Worm (Caenorhabditis elegans) whole organism, L4 larva: ENCODE data around the gene frpr-6.

Experiments used
- T26A8.4 ChIP-seq: fragments of 200-800 bp; sonication (Bioruptor generic); IDR thresholded peaks from 2 replicates; pipeline ENCODE4 v1.3.6; 2022; ENCODE audit warnings: missing genetic modification characterization, missing compliant biosample characterization
- Y5F2A.4 ChIP-seq: fragments of 200-800 bp; sonication (Bioruptor generic); optimal IDR thresholded peaks from 2 replicates; lab custom pipeline; 2018; ENCODE audit warnings: mild to moderate bottlenecking, missing genetic modification characterization, missing compliant biosample characterization
- ZK546.5 ChIP-seq, 2 experiments: sonication (generic microtip); optimal IDR thresholded peaks; 2 replicates each; lab custom pipeline; 2017; ENCODE audit warnings: missing biosample characterization in 2 of 2, missing genetic modification characterization in 2 of 2
- aha-1 ChIP-seq: fragments of 150-350 bp; peaks from one replicate; lab custom pipeline; 2014; ENCODE audit warnings: missing biosample characterization, missing genetic modification characterization
- ceh-62 ChIP-seq: sonication (generic microtip); optimal IDR thresholded peaks from 2 replicates; lab custom pipeline; 2017; ENCODE audit warnings: missing biosample characterization, missing genetic modification characterization
- ceh-82 ChIP-seq: sonication (generic microtip); optimal IDR thresholded peaks from 2 replicates; lab custom pipeline; 2017; ENCODE audit warnings: missing biosample characterization, missing genetic modification characterization
- daf-19 ChIP-seq: fragments of 200-800 bp; sonication (Bioruptor generic); conservative IDR thresholded peaks from 2 replicates; pipeline ENCODE4 v1.3.6; 2022; ENCODE audit warnings: missing genetic modification characterization, missing compliant biosample characterization
- dmd-6 ChIP-seq: fragments of 200-800 bp; sonication (Bioruptor generic); IDR thresholded peaks from 2 replicates; pipeline ENCODE4 v1.3.6; 2022; ENCODE audit warnings: missing genetic modification reagents, missing genetic modification characterization, missing compliant biosample characterization
- dmd-8 ChIP-seq: fragments of 200-800 bp; sonication (Bioruptor generic); IDR thresholded peaks from 2 replicates; pipeline ENCODE4 v1.3.6; 2022; ENCODE audit warnings: missing genetic modification characterization, missing compliant biosample characterization
- duxl-1 ChIP-seq: sonication (generic microtip); optimal IDR thresholded peaks from 2 replicates; lab custom pipeline; 2016; ENCODE audit warnings: mild to moderate bottlenecking, missing genetic modification characterization, moderate library complexity, missing compliant biosample characterization; ENCODE audit not compliant: poor library complexity
- egl-27 ChIP-seq: sonication (generic microtip); optimal IDR thresholded peaks from 3 replicates; lab custom pipeline; 2017; ENCODE audit warnings: missing biosample characterization, missing genetic modification reagents, missing genetic modification characterization
- hlh-30 ChIP-seq: sonication (generic microtip); optimal IDR thresholded peaks from 2 replicates; lab custom pipeline; 2017; ENCODE audit warnings: antibody characterized with exemption, mild to moderate bottlenecking, missing genetic modification characterization, missing compliant biosample characterization; ENCODE audit not compliant: insufficient read depth
- hmg-1.1 ChIP-seq: fragments of 200-800 bp; sonication (Bioruptor generic); IDR thresholded peaks from 2 replicates; pipeline ENCODE4 v1.3.6; 2022; ENCODE audit warnings: missing genetic modification reagents, missing genetic modification characterization, missing compliant biosample characterization
- jun-1 ChIP-seq: fragments of 150-350 bp; optimal IDR thresholded peaks from 2 replicates; lab custom pipeline; 2014; ENCODE audit warnings: missing biosample characterization, missing genetic modification reagents, missing genetic modification characterization
- lim-7 ChIP-seq: fragments of 200-800 bp; sonication (Bioruptor generic); IDR thresholded peaks from 2 replicates; pipeline ENCODE4 v1.3.6; 2022; ENCODE audit warnings: missing genetic modification characterization, missing compliant biosample characterization
- lin-39 ChIP-seq: fragments of 150-350 bp; optimal IDR thresholded peaks from 2 replicates; lab custom pipeline; 2014; ENCODE audit warnings: missing biosample characterization, missing genetic modification reagents, missing genetic modification characterization
- lir-3 ChIP-seq: sonication (generic microtip); optimal IDR thresholded peaks from 2 replicates; lab custom pipeline; 2016; ENCODE audit warnings: mild to moderate bottlenecking, missing genetic modification characterization, missing compliant biosample characterization
- madf-9 ChIP-seq: fragments of 200-800 bp; sonication (Bioruptor generic); conservative IDR thresholded peaks from 2 replicates; pipeline ENCODE4 v1.3.6; 2022; ENCODE audit warnings: missing genetic modification reagents, missing genetic modification characterization, missing compliant biosample characterization
- mxl-2 ChIP-seq: fragments of 200-800 bp; sonication (Bioruptor generic); conservative IDR thresholded peaks from 2 replicates; pipeline ENCODE4 v1.3.6; 2022; ENCODE audit warnings: missing genetic modification reagents, missing genetic modification characterization, missing compliant biosample characterization
- mxl-3 ChIP-seq: fragments of 200-800 bp; sonication (Bioruptor generic); optimal IDR thresholded peaks from 2 replicates; lab custom pipeline; 2018; ENCODE audit warnings: mild to moderate bottlenecking, missing genetic modification characterization, missing compliant biosample characterization
- nhr-102 ChIP-seq: sonication (generic microtip); optimal IDR thresholded peaks from 2 replicates; lab custom pipeline; 2016; ENCODE audit warnings: mild to moderate bottlenecking, missing genetic modification characterization, moderate library complexity, missing compliant biosample characterization
- nhr-11 ChIP-seq: fragments of 150-350 bp; optimal IDR thresholded peaks from 2 replicates; lab custom pipeline; 2014; ENCODE audit warnings: missing biosample characterization, missing genetic modification characterization
- nhr-25 ChIP-seq: sonication (generic microtip); optimal IDR thresholded peaks from 2 replicates; lab custom pipeline; 2017; ENCODE audit warnings: missing genetic modification characterization, mild to moderate bottlenecking, missing compliant biosample characterization, antibody characterized with exemption, moderate library complexity, borderline replicate concordance; ENCODE audit not compliant: insufficient read depth
- nhr-28 ChIP-seq: fragments of 150-350 bp; optimal IDR thresholded peaks from 2 replicates; lab custom pipeline; 2014; ENCODE audit warnings: missing biosample characterization, missing genetic modification characterization
- nhr-41 ChIP-seq: fragments of 200-800 bp; sonication (Bioruptor generic); IDR thresholded peaks from 2 replicates; pipeline ENCODE4 v1.3.6; 2022; ENCODE audit warnings: missing genetic modification reagents, missing genetic modification characterization, missing compliant biosample characterization
- nhr-48 ChIP-seq: sonication (generic microtip); optimal IDR thresholded peaks from 2 replicates; lab custom pipeline; 2016; ENCODE audit warnings: mild to moderate bottlenecking, missing genetic modification characterization, missing compliant biosample characterization
- nhr-6 ChIP-seq: fragments of 150-350 bp; optimal IDR thresholded peaks from 2 replicates; lab custom pipeline; 2014; ENCODE audit warnings: missing biosample characterization, missing genetic modification characterization
- set-16 ChIP-seq: fragments of 200-800 bp; sonication (Bioruptor generic); IDR thresholded peaks from 2 replicates; pipeline ENCODE4 v1.3.6; 2022; ENCODE audit warnings: missing genetic modification reagents, missing genetic modification characterization, missing compliant biosample characterization
- skn-1 ChIP-seq: fragments of 150-350 bp; optimal IDR thresholded peaks from 2 replicates; lab custom pipeline; 2014; ENCODE audit warnings: missing biosample characterization, missing genetic modification characterization
- unc-39 ChIP-seq: sonication (generic microtip); optimal IDR thresholded peaks from 2 replicates; lab custom pipeline; 2017; ENCODE audit warnings: missing biosample characterization, missing genetic modification characterization
- unc-62 ChIP-seq, 3 experiments: fragments of 150-350 bp in 1 of 3; sonication (generic microtip); optimal IDR thresholded peaks in 2 of 3; peaks in 1 of 3; 1 replicate in 1 of 3; 2 replicates in 2 of 3; lab custom pipeline; 2014 to 2017; ENCODE audit warnings: missing biosample characterization in 3 of 3, missing genetic modification characterization in 3 of 3, missing genetic modification reagents in 3 of 3, missing genotype in 1 of 3
- vab-7 ChIP-seq: fragments of 200-800 bp; sonication (Bioruptor generic); IDR thresholded peaks from 2 replicates; pipeline ENCODE4 v1.3.6; 2022; ENCODE audit warnings: missing genetic modification reagents, missing genetic modification characterization, missing compliant biosample characterization
- zag-1 ChIP-seq: fragments of 150-350 bp; optimal IDR thresholded peaks from 2 replicates; lab custom pipeline; 2014; ENCODE audit warnings: missing biosample characterization, missing genetic modification characterization
- ztf-11 ChIP-seq: fragments of 150-350 bp; optimal IDR thresholded peaks from 2 replicates; lab custom pipeline; 2014; ENCODE audit warnings: missing biosample characterization, missing genetic modification characterization

frpr-6 gene

DNA sequence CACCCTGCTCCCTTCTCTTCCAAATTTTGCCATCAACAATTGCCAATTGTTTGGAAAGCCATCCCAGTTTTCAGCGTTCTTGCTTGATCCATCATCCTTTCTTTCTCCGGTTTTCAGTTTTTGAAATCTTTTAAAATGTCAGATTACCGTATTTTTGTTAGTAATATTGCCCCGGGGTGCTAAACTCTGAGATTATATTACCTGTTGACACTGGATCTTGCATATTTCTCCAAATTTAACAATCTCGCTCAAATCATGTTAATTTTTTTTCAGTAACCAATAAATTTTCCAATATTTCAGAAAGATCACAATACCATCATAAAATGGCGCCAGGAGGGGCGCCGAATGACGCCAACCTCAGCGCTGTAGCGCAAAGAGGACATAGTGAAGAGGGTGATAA, 11.5 kb upstream of the frpr-6 start, which contains the start of gene F21C10.7 (continued):
- no peak for TF ChIP-seq unc-62 (GFP tag; optimal IDR thresholded peaks at IDR 0.05 in 1 of 2; lab: Kevin White, UChicago)
- TF ChIP-seq unc-62 (tag; optimal IDR thresholded peaks at IDR 0.05; lab: Kevin White, UChicago), result no peak
- TF ChIP-seq lin-39 (tag; lab: Kevin White, UChicago), result no peak
- TF ChIP-seq ceh-82, result no peak

DNA sequence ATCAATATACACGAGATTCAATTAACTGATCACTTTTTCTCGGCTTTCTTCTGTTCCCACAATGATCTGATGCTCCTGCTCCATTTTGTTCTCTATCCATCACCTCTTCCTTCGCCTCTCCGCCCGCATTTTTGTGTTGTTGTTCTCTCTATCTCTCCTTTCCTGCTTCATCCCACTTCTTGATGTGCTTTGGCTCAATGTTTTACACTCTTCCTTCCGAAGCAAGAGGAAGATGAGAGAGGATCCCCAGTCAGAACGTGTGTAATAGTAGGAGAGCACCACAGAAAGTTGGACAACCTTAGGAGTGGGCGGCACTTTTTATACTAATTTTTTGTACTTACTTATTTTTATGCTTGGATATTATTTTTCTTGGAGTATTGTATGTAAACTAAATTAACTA, 11.0 kb upstream of the frpr-6 start:
- no peak for TF ChIP-seq duxl-1 (tag; lab: Kevin White, UChicago)
- peak in 1 of 2 experiments; percentile 73 for TF ChIP-seq unc-62 (GFP tag; optimal IDR thresholded peaks at IDR 0.05 in 1 of 2; lab: Kevin White, UChicago)
- TF ChIP-seq unc-62 (tag; optimal IDR thresholded peaks at IDR 0.05; lab: Kevin White, UChicago), result no peak

DNA sequence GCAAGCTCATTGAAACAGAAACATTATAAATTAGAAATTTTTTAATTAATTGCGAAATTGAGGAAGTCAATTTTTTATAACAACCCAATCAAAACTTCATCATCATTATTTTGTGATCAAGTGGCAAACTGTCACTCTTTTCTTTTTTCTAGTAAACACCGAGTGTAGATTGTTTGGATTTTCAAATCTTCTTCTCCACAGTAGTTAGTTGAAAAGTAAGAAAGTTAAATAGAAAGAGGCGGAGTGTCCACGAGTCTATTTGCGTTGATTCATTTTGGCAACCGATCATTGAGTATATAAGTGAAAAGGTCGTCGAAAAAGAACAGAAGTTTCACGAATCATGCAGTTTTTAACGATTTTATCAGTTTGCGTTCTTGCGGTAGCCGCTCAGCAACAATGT, 8.3 kb upstream of the frpr-6 start, which contains the start of gene pqn-31:
Gene pqn-31, plus strand, starts transcription at position 301 of the 400 bp plus-strand sequence.
- TF ChIP-seq vab-7 (GFP tag; lab: Robert Waterston, UW) (no peak), mxl-2 (GFP tag; lab: Robert Waterston, UW) (no peak), madf-9 (GFP tag; lab: Robert Waterston, UW) (no peak), nhr-41 (no peak), Y5F2A.4 (GFP tag; lab: Kevin White, UChicago) (no peak), dmd-8 (GFP tag; lab: Robert Waterston, UW) (no peak), nhr-102 (tag; lab: Kevin White, UChicago) (no peak), aha-1 (tag; lab: Kevin White, UChicago) (no peak), zag-1 (tag; lab: Kevin White, UChicago) (no peak), nhr-6 (no peak), lir-3 (tag; lab: Kevin White, UChicago) (no peak)

DNA sequence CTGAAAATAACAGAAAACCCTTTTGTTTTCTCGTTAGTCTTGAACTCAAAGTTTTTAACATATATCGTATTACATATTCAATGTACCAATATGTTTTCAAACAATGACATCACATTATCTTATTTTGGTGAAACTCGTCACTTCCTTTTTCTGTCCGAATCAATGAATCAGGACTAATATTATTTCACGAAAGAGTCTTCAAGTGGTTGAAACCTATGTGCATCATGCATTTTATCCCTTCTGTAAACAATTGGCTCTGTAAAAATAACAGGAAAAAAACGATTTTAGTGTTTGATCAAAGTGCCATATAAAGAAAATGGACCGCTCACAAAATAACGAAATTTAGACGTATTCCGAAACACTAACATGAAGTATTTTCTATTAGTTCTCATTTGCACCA, 7.3 kb upstream of the frpr-6 start, which contains the start of gene F21C10.18:
Gene F21C10.18, plus strand, starts transcription at position 301 of the 400 bp plus-strand sequence.
- TF ChIP-seq nhr-28, result no peak
- TF ChIP-seq ceh-62 (tag; lab: Kevin White, UChicago), result no peak
- TF ChIP-seq skn-1 (tag; lab: Kevin White, UChicago), result no peak
- TF ChIP-seq unc-62 (GFP tag; optimal IDR thresholded peaks at IDR 0.05 in 1 of 2; lab: Kevin White, UChicago), result no peak
- no peak for TF ChIP-seq unc-62 (tag; optimal IDR thresholded peaks at IDR 0.05; lab: Kevin White, UChicago)
- no peak for TF ChIP-seq ztf-11 (tag; lab: Kevin White, UChicago)
- no peak for TF ChIP-seq madf-9 (GFP tag; lab: Robert Waterston, UW)
- no peak for TF ChIP-seq egl-27 (tag; lab: Kevin White, UChicago)
- TF ChIP-seq mxl-3, result no peak
- TF ChIP-seq hmg-1.1 (GFP tag; lab: Robert Waterston, UW), result no peak
- TF ChIP-seq jun-1, result no peak
- no peak for TF ChIP-seq lim-7 (GFP tag; lab: Robert Waterston, UW)
- no peak for TF ChIP-seq set-16 (GFP tag; lab: Robert Waterston, UW)
- TF ChIP-seq T26A8.4, result no peak
- no peak for TF ChIP-seq nhr-11
- no peak for TF ChIP-seq nhr-48 (tag; lab: Kevin White, UChicago)
- TF ChIP-seq unc-39 (tag; lab: Kevin White, UChicago), result no peak
- no peak for TF ChIP-seq ZK546.5 (tag; optimal IDR thresholded peaks at IDR 0.05; lab: Kevin White, UChicago)
- TF ChIP-seq nhr-25, result no peak
- TF ChIP-seq, all 104 proteins: peak for 0

DNA sequence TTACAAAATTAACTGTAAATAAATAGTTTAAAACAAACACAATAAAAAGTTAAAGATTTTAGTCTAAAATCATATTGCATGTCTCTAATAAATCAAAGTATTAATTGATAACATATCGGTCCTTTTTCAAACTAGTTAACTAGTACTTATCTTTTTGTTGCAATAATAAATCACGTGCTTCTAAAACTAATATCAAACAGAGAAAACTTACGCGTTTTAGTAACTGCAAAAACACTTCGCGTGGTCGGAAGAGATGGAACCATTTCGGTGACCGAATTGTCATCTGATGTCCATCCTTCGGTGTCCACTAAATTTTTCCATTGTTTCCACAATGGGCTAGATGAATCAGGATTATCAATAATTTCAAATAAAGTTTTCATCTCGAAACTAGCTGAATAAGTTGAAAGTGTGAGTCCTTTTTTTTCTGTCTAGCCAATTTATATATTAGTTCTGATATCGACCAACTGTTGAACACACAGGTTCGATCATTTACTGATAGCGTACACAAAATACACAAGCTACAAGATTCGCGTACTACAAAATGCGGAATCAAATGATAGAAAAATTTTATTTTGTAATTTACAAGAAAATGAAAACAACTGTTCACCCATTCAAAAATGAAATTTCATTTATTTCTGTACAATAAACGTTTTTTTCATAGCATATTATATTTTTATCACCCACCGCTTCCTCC, 2.5 kb downstream of the frpr-6 start, which contains the start of gene F21C10.9:
Gene F21C10.9, minus strand, starts transcription at position 417 of the 694 bp plus-strand sequence.
- no peak for TF ChIP-seq daf-19 (GFP tag; lab: Robert Waterston, UW)
- peak; percentile 51 for TF ChIP-seq hlh-30
- no peak for TF ChIP-seq mxl-3
- peak; percentile 94 for TF ChIP-seq nhr-28
- peak; percentile 12; the same call in 1 of the 2 replicates for TF ChIP-seq dmd-6 (GFP tag; lab: Robert Waterston, UW)
